Fruit fly (Drosophila melanogaster) whole organism, wandering third instar larva: ENCODE data around the gene Coa7.
A peak's percentile ranks its signal among the peaks of the same experiment; 100 is the strongest.

Source experiments
- Abd-B ChIP-seq: fragments of >200 bp; optimal IDR thresholded peaks from 2 replicates; lab custom pipeline; 2017; ENCODE audit warnings: missing biosample characterization, missing genetic modification characterization
- CG32264 ChIP-seq: fragments of 200-800 bp; sonication (Bioruptor generic); optimal IDR thresholded peaks from 2 replicates; lab custom pipeline; 2016; ENCODE audit warnings: missing biosample characterization, missing genetic modification characterization
- CG9705 ChIP-seq: fragments of 200-800 bp; sonication (Bioruptor generic); optimal IDR thresholded peaks from 2 replicates; lab custom pipeline; 2018; ENCODE audit warnings: missing biosample characterization, mild to moderate bottlenecking, missing genetic modification characterization
- CrebA ChIP-seq: fragments of 200-800 bp; sonication (Bioruptor generic); optimal IDR thresholded peaks from 2 replicates; lab custom pipeline; 2016; ENCODE audit warnings: missing biosample characterization, mild to moderate bottlenecking, missing genetic modification characterization, borderline replicate concordance
- Dfd ChIP-seq: fragments of >200 bp; optimal IDR thresholded peaks from 2 replicates; lab custom pipeline; 2017; ENCODE audit warnings: missing biosample characterization, missing genetic modification characterization
- Dif ChIP-seq: fragments of 200-275, 200-300 bp; sonication (Bioruptor generic); optimal IDR thresholded peaks from 2 replicates; lab custom pipeline; 2018; ENCODE audit warnings: missing biosample characterization, missing genetic modification characterization; ENCODE audit not compliant: partially characterized antibody
- GATAd ChIP-seq: sonication (Bioruptor generic); optimal IDR thresholded peaks from 2 replicates; lab custom pipeline; 2016; ENCODE audit warnings: missing biosample characterization, missing genetic modification characterization
- HLH106 ChIP-seq: fragments of 200-800 bp; optimal IDR thresholded peaks from 3 replicates; lab custom pipeline; 2019; ENCODE audit warnings: missing biosample characterization, mild to moderate bottlenecking, missing genetic modification characterization, moderate library complexity
- Hnf4 ChIP-seq: fragments of 200-800 bp; sonication (Bioruptor generic); optimal IDR thresholded peaks from 2 replicates; lab custom pipeline; 2016; ENCODE audit warnings: missing biosample characterization, mild to moderate bottlenecking, missing genetic modification characterization
- Hr78 ChIP-seq: fragments of >200 bp; optimal IDR thresholded peaks from 2 replicates; lab custom pipeline; 2017; ENCODE audit warnings: missing biosample characterization, missing genetic modification characterization
- Hr83 ChIP-seq: fragments of 200-300 bp; sonication (Bioruptor generic); optimal IDR thresholded peaks from 2 replicates; lab custom pipeline; 2016; ENCODE audit warnings: missing biosample characterization, mild to moderate bottlenecking, missing genetic modification characterization, moderate library complexity; ENCODE audit not compliant: poor library complexity, severe bottlenecking
- Jra ChIP-seq: sonication (Bioruptor generic); optimal IDR thresholded peaks from 2 replicates; lab custom pipeline; 2016; ENCODE audit warnings: missing biosample characterization, missing genetic modification characterization
- Mio ChIP-seq: sonication (Bioruptor generic); optimal IDR thresholded peaks from 2 replicates; lab custom pipeline; 2016; ENCODE audit warnings: missing biosample characterization, missing genetic modification characterization
- Myc ChIP-seq: fragments of >200 bp; optimal IDR thresholded peaks from 2 replicates; lab custom pipeline; 2017
- N ChIP-seq: fragments of >200 bp; optimal IDR thresholded peaks from 2 replicates; lab custom pipeline; 2018; ENCODE audit warnings: missing biosample characterization, missing external identifiers, missing genetic modification characterization
- OdsH ChIP-seq: fragments of 200-800 bp; sonication (Bioruptor generic); optimal IDR thresholded peaks from 2 replicates; lab custom pipeline; 2016; ENCODE audit warnings: missing biosample characterization, mild to moderate bottlenecking, missing genetic modification characterization
- Rel ChIP-seq, 2 experiments: fragments of 200-800 bp; sonication (Bioruptor generic) in 1 of 2; optimal IDR thresholded peaks; 2 replicates in 1 of 2; 3 replicates in 1 of 2; lab custom pipeline; 2016 to 2019; ENCODE audit warnings: mild to moderate bottlenecking in 2 of 2, missing biosample characterization in 2 of 2, missing genetic modification characterization in 2 of 2, moderate library complexity in 1 of 2
- Sp1 ChIP-seq: fragments of 200-800 bp; sonication (Bioruptor generic); optimal IDR thresholded peaks from 3 replicates; lab custom pipeline; 2019; ENCODE audit warnings: missing biosample characterization, mild to moderate bottlenecking, missing genetic modification characterization, moderate library complexity
- Vsx2 ChIP-seq: fragments of 200-300, 225-300 bp; sonication (Bioruptor generic); optimal IDR thresholded peaks from 2 replicates; lab custom pipeline; 2018; ENCODE audit warnings: missing biosample characterization, missing genetic modification characterization; ENCODE audit not compliant: partially characterized antibody
- br ChIP-seq: fragments of 200-800 bp; sonication (Bioruptor generic); optimal IDR thresholded peaks from 2 replicates; lab custom pipeline; 2016; ENCODE audit warnings: missing biosample characterization, missing genetic modification characterization
- brk ChIP-seq: fragments of 200-800 bp; sonication (Bioruptor generic); optimal IDR thresholded peaks from 2 replicates; lab custom pipeline; 2016; ENCODE audit warnings: missing biosample characterization, mild to moderate bottlenecking, missing genetic modification characterization
- dl ChIP-seq, 2 experiments: fragments of 175-275, 200-275 bp in 1 of 2; fragments of 200-275 bp in 1 of 2; sonication (Bioruptor generic); optimal IDR thresholded peaks; lab custom pipeline; 2018; ENCODE audit warnings: mild to moderate bottlenecking in 2 of 2, missing biosample characterization in 2 of 2, missing genetic modification characterization in 2 of 2, moderate library complexity in 2 of 2; ENCODE audit not compliant: partially characterized antibody in 2 of 2, insufficient read depth in 1 of 2
- dmrt93B ChIP-seq: fragments of 200-800 bp; sonication (Bioruptor generic); optimal IDR thresholded peaks from 2 replicates; lab custom pipeline; 2018; ENCODE audit warnings: missing biosample characterization, mild to moderate bottlenecking, missing genetic modification characterization
- dsf ChIP-seq: sonication (Bioruptor generic); optimal IDR thresholded peaks from 2 replicates; lab custom pipeline; 2016; ENCODE audit warnings: missing biosample characterization, missing genetic modification characterization, borderline replicate concordance
- ey ChIP-seq: fragments of 200-800 bp; sonication (Bioruptor generic); optimal IDR thresholded peaks from 2 replicates; lab custom pipeline; 2016; ENCODE audit warnings: missing biosample characterization, missing genetic modification characterization
- foxo ChIP-seq, 2 experiments: fragments of 200-800 bp; sonication (Bioruptor generic); optimal IDR thresholded peaks; 2 replicates in 1 of 2; 3 replicates in 1 of 2; lab custom pipeline; 2016 to 2017; ENCODE audit warnings: missing biosample characterization in 2 of 2, missing genetic modification characterization in 2 of 2
- fru ChIP-seq: fragments of 200-800 bp; sonication (Bioruptor generic); optimal IDR thresholded peaks from 3 replicates; lab custom pipeline; 2016; ENCODE audit warnings: missing biosample characterization, mild to moderate bottlenecking, missing genetic modification characterization
- h ChIP-seq: fragments of 200-800 bp; sonication (Bioruptor generic); optimal IDR thresholded peaks from 3 replicates; lab custom pipeline; 2016; ENCODE audit warnings: missing biosample characterization, mild to moderate bottlenecking, missing genetic modification characterization
- jim ChIP-seq: fragments of 175-275, 200-325 bp; sonication (Bioruptor generic); optimal IDR thresholded peaks from 2 replicates; lab custom pipeline; 2016; ENCODE audit warnings: missing biosample characterization, mild to moderate bottlenecking, missing genetic modification characterization
- lola ChIP-seq: fragments of >200 bp; optimal IDR thresholded peaks from 2 replicates; lab custom pipeline; 2017; ENCODE audit warnings: missing biosample characterization, missing genetic modification characterization
- pan ChIP-seq: fragments of >200 bp; optimal IDR thresholded peaks from 2 replicates; lab custom pipeline; 2017
- psq ChIP-seq: fragments of 200-800 bp; sonication (Bioruptor generic); optimal IDR thresholded peaks from 3 replicates; lab custom pipeline; 2017; ENCODE audit warnings: missing biosample characterization, mild to moderate bottlenecking, missing genetic modification characterization, moderate library complexity
- rgr ChIP-seq: fragments of 200-800 bp; sonication (Bioruptor generic); optimal IDR thresholded peaks from 3 replicates; lab custom pipeline; 2016; ENCODE audit warnings: missing biosample characterization, mild to moderate bottlenecking, missing genetic modification characterization
- sage ChIP-seq: fragments of 200-800 bp; sonication (Bioruptor generic); optimal IDR thresholded peaks from 2 replicates; lab custom pipeline; 2016; ENCODE audit warnings: missing biosample characterization, mild to moderate bottlenecking, missing genetic modification characterization
- sv ChIP-seq: fragments of 200-800 bp; sonication (Bioruptor generic); optimal IDR thresholded peaks from 3 replicates; lab custom pipeline; 2016; ENCODE audit warnings: missing biosample characterization, missing genetic modification characterization
- tai ChIP-seq: sonication (Bioruptor generic); optimal IDR thresholded peaks from 2 replicates; lab custom pipeline; 2016; ENCODE audit warnings: missing biosample characterization, missing genetic modification characterization
- usp ChIP-seq: fragments of >200 bp; optimal IDR thresholded peaks from 2 replicates; lab custom pipeline; 2017; ENCODE audit warnings: missing biosample characterization, missing genetic modification characterization
- woc ChIP-seq: sonication (Bioruptor generic); optimal IDR thresholded peaks from 2 replicates; lab custom pipeline; 2016; ENCODE audit warnings: missing biosample characterization, mild to moderate bottlenecking, missing genetic modification characterization

Gene Coa7

DNA sequence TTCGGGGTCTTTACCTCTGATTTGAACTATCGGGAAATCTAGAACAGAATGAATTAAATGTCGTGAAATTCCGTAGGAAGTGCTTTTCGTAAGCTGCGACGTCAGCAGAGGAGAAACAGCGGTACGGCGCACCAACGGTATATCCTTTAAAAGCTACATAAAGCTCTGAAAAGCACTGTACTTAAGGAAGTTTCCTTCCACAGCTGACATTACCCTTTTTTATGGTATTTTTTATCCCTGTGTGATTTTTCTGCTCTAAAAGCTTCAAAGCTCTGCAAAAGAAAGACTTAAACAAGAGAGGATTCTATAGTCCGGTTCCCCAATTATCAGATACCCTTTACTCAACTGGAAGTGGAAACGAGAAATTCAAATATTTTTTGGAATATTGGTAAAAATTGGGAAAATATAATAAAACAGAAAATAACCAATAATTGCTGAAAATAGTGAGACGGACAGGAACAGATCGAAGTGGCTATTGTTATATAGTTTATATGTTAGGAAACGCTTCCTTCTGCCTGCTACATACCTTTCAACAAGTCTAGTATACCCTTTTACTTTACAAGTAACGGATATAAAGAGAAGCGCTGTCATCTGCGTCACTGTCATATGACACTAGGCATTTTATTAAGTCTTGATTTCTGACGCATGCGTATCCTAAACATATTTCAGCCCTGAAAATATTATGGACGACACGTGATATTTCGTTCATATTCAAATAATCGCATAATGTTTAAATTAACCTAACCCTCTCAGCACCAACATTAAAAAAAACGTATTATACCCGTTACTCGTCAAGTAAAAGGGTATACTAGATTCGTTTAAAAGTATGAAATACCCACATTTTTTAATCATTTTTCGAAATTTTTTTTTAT, 8.5 kb upstream of the Coa7 start, which contains the start of the genes stnA and stnB:
Gene stnA, minus strand, starts transcription at position 51 of the 872 bp plus-strand sequence.
Gene stnB, minus strand, starts transcription at position 51 of the 872 bp plus-strand sequence.
- TF ChIP-seq fru (GFP tag; lab: Kevin White, UChicago) (peak; percentile 1), CG32264 (GFP tag; lab: Kevin White, UChicago) (no peak), Myc (lab: Kevin White, UChicago) (no peak), br (GFP tag; lab: Kevin White, UChicago) (no peak), N (GFP tag; lab: Kevin White, UChicago) (no peak), HLH106 (tag; lab: Kevin White, UChicago) (peak; percentile 6)

DNA sequence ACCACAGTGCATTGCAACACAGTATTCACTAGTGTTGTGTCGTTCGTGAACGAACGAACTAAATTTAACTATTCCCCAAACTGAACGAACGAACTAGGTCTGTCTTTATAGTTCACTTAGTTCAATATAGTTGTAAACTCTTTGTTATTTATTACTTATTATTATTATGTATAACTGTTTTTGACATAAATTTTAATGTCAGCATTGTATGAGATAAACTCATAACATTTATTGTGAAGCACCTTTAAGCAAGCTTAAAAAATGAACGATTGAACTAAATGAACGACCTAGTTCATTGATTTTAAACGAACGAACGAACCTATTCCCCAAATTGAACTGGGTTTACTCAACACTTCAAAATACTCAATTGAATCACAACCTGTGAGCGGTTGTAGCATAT, 6.4 kb upstream of the Coa7 start:
- no peak for TF ChIP-seq woc
- TF ChIP-seq br (GFP tag; lab: Kevin White, UChicago), result no peak
- TF ChIP-seq CrebA (GFP tag; lab: Kevin White, UChicago), result no peak
- no peak for TF ChIP-seq Hnf4 (GFP tag; lab: Kevin White, UChicago)
- TF ChIP-seq Hr83 (GFP tag; lab: Kevin White, UChicago), result no peak
- TF ChIP-seq Myc (lab: Kevin White, UChicago), result no peak

DNA sequence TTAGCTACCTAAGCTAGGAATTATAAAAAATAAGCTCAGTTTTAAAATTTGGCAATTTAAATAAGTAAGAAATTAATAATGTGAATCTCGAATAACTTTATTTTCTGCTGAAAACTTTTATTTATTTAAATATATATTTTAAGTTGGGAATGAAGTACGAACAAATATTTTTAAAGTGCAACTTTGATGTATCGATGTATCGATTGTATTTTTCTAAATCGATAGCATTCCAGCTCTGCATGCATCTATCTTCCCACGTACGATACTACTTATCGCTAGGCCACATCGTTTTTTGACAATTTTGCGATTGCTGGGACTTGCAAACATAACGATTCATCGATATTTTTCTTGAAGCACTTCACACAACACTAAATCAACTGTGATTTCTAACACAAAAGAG, 5.9 kb upstream of the Coa7 start:
- TF ChIP-seq Hnf4 (GFP tag; lab: Kevin White, UChicago) (peak; percentile 18), foxo (GFP tag; optimal IDR thresholded peaks at IDR 0.05; lab: Kevin White, UChicago) (peak in 1 of 2 experiments; percentile 30), GATAd (no peak)
- TF ChIP-seq, all 38 proteins: peak for 2

DNA sequence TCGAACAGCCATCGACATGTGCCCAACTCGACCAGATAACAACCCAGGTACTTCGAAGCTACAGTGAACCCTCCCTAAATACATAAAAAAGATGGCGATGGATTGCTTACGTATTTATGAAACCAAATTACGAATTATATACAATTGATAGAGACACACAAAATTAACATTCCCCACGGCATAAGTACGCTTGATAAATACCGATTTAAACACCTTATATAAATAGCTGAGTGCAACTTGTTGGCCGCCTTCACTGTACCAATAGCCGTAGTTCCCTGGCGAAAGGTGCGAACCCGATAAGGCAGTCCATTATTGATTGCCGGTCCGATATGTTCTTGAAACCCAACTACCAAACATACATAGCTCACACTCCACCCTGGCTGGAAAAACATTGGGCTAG, 2.6 kb upstream of the Coa7 start:
- TF ChIP-seq Sp1 (GFP tag; lab: Kevin White, UChicago) (no peak), OdsH (GFP tag; lab: Kevin White, UChicago) (peak; percentile 44), CG9705 (GFP tag; lab: Kevin White, UChicago) (no peak), Hr83 (GFP tag; lab: Kevin White, UChicago) (no peak), Rel (GFP tag; optimal IDR thresholded peaks at IDR 0.05; lab: Kevin White, UChicago) (no peak), Rel (tag; optimal IDR thresholded peaks at IDR 0.05; lab: Kevin White, UChicago) (no peak), GATAd (no peak), dl (GFP tag; optimal IDR thresholded peaks at IDR 0.05; lab: Kevin White, UChicago; ENCODE audit: insufficient read depth in 1 of 2, partially characterized antibody in 2 of 2) (no peak), jim (GFP tag; lab: Kevin White, UChicago) (no peak), sage (GFP tag; lab: Kevin White, UChicago) (no peak), fru (GFP tag; lab: Kevin White, UChicago) (peak; percentile 31), rgr (GFP tag; lab: Kevin White, UChicago) (peak; percentile 33), CrebA (GFP tag; lab: Kevin White, UChicago) (no peak), Dfd (GFP tag; lab: Kevin White, UChicago) (no peak), Hr78 (GFP tag; lab: Kevin White, UChicago) (no peak), ey (peak; percentile 34), Mio (no peak), HLH106 (tag; lab: Kevin White, UChicago) (no peak), usp (GFP tag; lab: Kevin White, UChicago) (no peak), brk (GFP tag; lab: Kevin White, UChicago) (no peak), N (GFP tag; lab: Kevin White, UChicago) (no peak), woc (no peak), Myc (lab: Kevin White, UChicago) (no peak), pan (lab: Kevin White, UChicago) (no peak), sv (GFP tag; lab: Kevin White, UChicago) (no peak), Jra (GFP tag; lab: Kevin White, UChicago) (no peak), Abd-B (GFP tag; lab: Kevin White, UChicago) (no peak), dmrt93B (GFP tag; lab: Kevin White, UChicago) (no peak), dsf (GFP tag; lab: Kevin White, UChicago) (no peak), tai (GFP tag; lab: Kevin White, UChicago) (no peak), psq (GFP tag; lab: Kevin White, UChicago) (no peak), lola (GFP tag; lab: Kevin White, UChicago) (no peak), Vsx2 (GFP tag; lab: Kevin White, UChicago) (no peak), br (GFP tag; lab: Kevin White, UChicago) (peak; percentile 21), CG32264 (GFP tag; lab: Kevin White, UChicago) (no peak), Dif (GFP tag; lab: Kevin White, UChicago) (no peak), h (GFP tag; lab: Kevin White, UChicago) (peak; percentile 51), foxo (GFP tag; optimal IDR thresholded peaks at IDR 0.05; lab: Kevin White, UChicago) (peak in 1 of 2 experiments; percentile 55), Hnf4 (GFP tag; lab: Kevin White, UChicago) (no peak)
